Worm (Caenorhabditis elegans) whole organism, L4/young adult: ENCODE measurements around the gene ctf-4.

Source experiments
- W03F9.2 ChIP-seq: fragments of 150-350 bp; optimal IDR thresholded peaks from 2 replicates; lab custom pipeline; 2014; ENCODE audit warnings: missing biosample characterization, missing genetic modification characterization
- dao-5 ChIP-seq: sonication (generic microtip); optimal IDR thresholded peaks from 2 replicates; lab custom pipeline; 2016; ENCODE audit warnings: missing genotype, missing genetic modification characterization, moderate library complexity, missing compliant biosample characterization

DNA sequence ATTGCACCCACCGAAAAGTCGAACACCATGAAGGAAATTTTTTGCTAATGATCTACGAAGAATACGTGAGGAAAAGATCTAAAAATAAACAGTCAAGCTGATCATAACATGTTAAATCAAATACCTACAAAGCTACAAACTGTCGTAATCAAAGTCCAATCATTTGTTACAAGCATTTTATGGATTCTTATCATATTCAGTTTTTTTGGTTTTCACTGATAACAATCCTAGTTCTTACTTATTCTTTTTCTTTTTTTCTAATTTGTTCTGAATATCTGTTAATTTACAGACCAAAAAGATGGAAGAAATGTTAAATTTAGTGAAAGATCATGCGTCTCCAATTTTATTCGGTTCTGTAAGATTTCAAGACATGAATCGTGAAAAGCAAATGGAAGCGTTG lies 10.5 kb downstream of the ctf-4 start, which contains the start of gene F17C11.6:
- no peak for TF ChIP-seq W03F9.2 (tag; lab: Kevin White, UChicago)
- no peak for TF ChIP-seq dao-5
